Fruit fly (Drosophila melanogaster) whole organism, adult: Measurements from ENCODE around the gene Ccp84Af.

Source experiments
- CG5204 ChIP-seq: fragments of 200-800 bp; sonication (Bioruptor generic); optimal IDR thresholded peaks from 2 replicates; lab custom pipeline; 2016; ENCODE audit warnings: missing biosample characterization, missing genetic modification characterization
- Clk ChIP-seq: fragments of 200-800 bp; sonication (Bioruptor generic); optimal IDR thresholded peaks from 2 replicates; lab custom pipeline; 2017; ENCODE audit warnings: missing biosample characterization, missing genetic modification characterization
- Crg-1 ChIP-seq: fragments of 200-800 bp; sonication (Bioruptor generic); optimal IDR thresholded peaks from 2 replicates; lab custom pipeline; 2016; ENCODE audit warnings: missing biosample characterization, missing genetic modification characterization
- Hr96 ChIP-seq: fragments of 200-800 bp; sonication (Bioruptor generic); optimal IDR thresholded peaks from 2 replicates; lab custom pipeline; 2016; ENCODE audit warnings: missing biosample characterization, missing genetic modification characterization
- Mnt ChIP-seq: fragments of 200-800 bp; sonication (Bioruptor generic); optimal IDR thresholded peaks from 2 replicates; lab custom pipeline; 2016; ENCODE audit warnings: missing biosample characterization, mild to moderate bottlenecking, missing genetic modification characterization
- bab1 ChIP-seq: fragments of 200-800 bp; sonication (Bioruptor generic); optimal IDR thresholded peaks from 3 replicates; lab custom pipeline; 2019; ENCODE audit warnings: missing biosample characterization, mild to moderate bottlenecking, missing genetic modification characterization, moderate library complexity
- cic ChIP-seq: fragments of 200-800 bp; sonication (Bioruptor generic); optimal IDR thresholded peaks from 2 replicates; lab custom pipeline; 2017; ENCODE audit warnings: missing biosample characterization, mild to moderate bottlenecking, missing genetic modification characterization, moderate library complexity
- cnc ChIP-seq, 2 experiments: fragments of >200 bp; optimal IDR thresholded peaks; 2 replicates each; lab custom pipeline; 2017
- kay ChIP-seq: fragments of 200-800 bp; sonication (Bioruptor generic); peaks from one replicate; lab custom pipeline; 2016; ENCODE audit warnings: missing biosample characterization, missing genetic modification characterization, borderline replicate concordance

dm6 chr3R:6640932-6641331 is 49.1 kb downstream of the Ccp84Af start, which contains the start of gene CG31286:
- TF ChIP-seq Hr96 (GFP tag; lab: Kevin White, UChicago): no peak
- TF ChIP-seq CG5204 (GFP tag; lab: Kevin White, UChicago): no peak
- no peak for TF ChIP-seq cic (GFP tag; lab: Kevin White, UChicago)
- no peak for TF ChIP-seq Mnt (GFP tag; lab: Kevin White, UChicago)
- no peak for TF ChIP-seq bab1 (GFP tag; lab: Kevin White, UChicago)
- TF ChIP-seq kay (GFP tag; lab: Kevin White, UChicago): no peak
- TF ChIP-seq cnc (optimal IDR thresholded peaks at IDR 0.05; lab: Kevin White, UChicago): no peak
- TF ChIP-seq Crg-1: no peak
- TF ChIP-seq Clk (GFP tag; lab: Kevin White, UChicago): no peak
